Worm (Caenorhabditis elegans): ENCODE data around the gene gst-6.

ce11 chrII:4869793-4870343 is 9.8 kb upstream of the gst-6 start:
- TF ChIP-seq cog-1 (tag; optimal IDR thresholded peaks at IDR 0.05) (no peak), ztf-23 (GFP tag; IDR thresholded peaks at IDR 0.05) (no peak)

Data from whole organism, midembryonic.